Worm (Caenorhabditis elegans): ENCODE results near the gene tkr-1.
A peak's percentile ranks its signal among the peaks of the same experiment; 100 is the strongest.
"Not testable (repeated sequence)": the region's sequence is repeated elsewhere in the genome, so short reads cannot be mapped to it uniquely, and the experiment has no call there.

tkr-1 gene

ce11 chrIII:9413340-9413739 lies 29.7 kb downstream of the tkr-1 start, which contains the start of gene T26G10.3:
Gene T26G10.3 (minus strand): TSS chrIII:9413440.
- TF ChIP-seq Y105C5A.15 (GFP tag; IDR thresholded peaks at IDR 0.05), result no peak

- not testable (repeated sequence) for TF ChIP-seq F44E2.7 (GFP tag; IDR thresholded peaks at IDR 0.05); daf-8 (GFP tag; IDR thresholded peaks at IDR 0.05); T20F7.1 (GFP tag; optimal IDR thresholded peaks at IDR 0.05)
These were observed 36.6 kb downstream of the tkr-1 start, which contains the start of gene T26G10.4 for ce11 chrIII:9420231-9420630. Gene T26G10.4 (plus strand): TSS chrIII:9420531.

DNA sequence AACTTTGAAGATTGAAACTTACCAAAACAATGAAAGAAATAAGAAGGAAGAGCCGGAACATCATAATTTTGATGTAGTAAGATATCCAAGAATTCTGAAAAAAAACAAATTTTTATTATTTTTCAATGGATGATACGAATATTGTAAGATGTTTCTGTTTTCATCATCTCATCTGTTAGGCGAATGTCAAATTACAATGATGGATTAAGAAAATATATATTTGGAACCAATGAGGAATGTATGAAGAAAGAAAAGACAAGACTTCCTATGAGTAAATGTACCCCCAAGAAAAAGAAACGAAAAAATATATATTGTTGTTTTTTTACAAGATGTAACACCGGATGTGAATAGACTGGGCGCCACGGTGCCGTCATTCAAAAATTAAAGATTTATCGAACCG lies 42.7 kb downstream of the tkr-1 start, which contains the start of gene T26G10.5:
TSS of gene T26G10.5 (minus strand) at position 101 of the 400 bp plus-strand sequence.
- TF ChIP-seq dmd-6 (GFP tag; IDR thresholded peaks at IDR 0.05) (no peak), Y75B8A.6 (GFP tag; IDR thresholded peaks at IDR 0.05) (no peak), unc-62 (GFP tag; optimal IDR thresholded peaks at IDR 0.05 in 1 of 2) (no peak), unc-62 (tag; optimal IDR thresholded peaks at IDR 0.05) (no peak), ces-1 (GFP tag; optimal IDR thresholded peaks at IDR 0.05) (no peak), dmd-8 (GFP tag; IDR thresholded peaks at IDR 0.05) (no peak), vab-7 (GFP tag; IDR thresholded peaks at IDR 0.05) (no peak), nhr-48 (tag; optimal IDR thresholded peaks at IDR 0.05) (no peak), dmd-9 (GFP tag; IDR thresholded peaks at IDR 0.05) (no peak), ceh-44 (GFP tag; IDR thresholded peaks at IDR 0.05) (no peak), sdz-12 (GFP tag; optimal IDR thresholded peaks at IDR 0.05) (no peak), Y105C5A.15 (GFP tag; IDR thresholded peaks at IDR 0.05) (no peak), nhr-41 (GFP tag; IDR thresholded peaks at IDR 0.05) (no peak), ceh-62 (tag; optimal IDR thresholded peaks at IDR 0.05) (no peak), ceh-28 (tag; optimal IDR thresholded peaks at IDR 0.05) (no peak), daf-16 (GFP tag; optimal IDR thresholded peaks at IDR 0.05) (no peak), daf-16 (tag; optimal IDR thresholded peaks at IDR 0.05) (no peak), zip-2 (tag; optimal IDR thresholded peaks at IDR 0.05) (no peak), F44E2.7 (GFP tag; IDR thresholded peaks at IDR 0.05) (no peak), nhr-6 (tag; optimal IDR thresholded peaks at IDR 0.05) (no peak), pha-4 (GFP tag; IDR thresholded peaks at IDR 0.05) (no peak), pha-4 (tag; optimal IDR thresholded peaks at IDR 0.05) (no peak), mes-2 (tag; optimal IDR thresholded peaks at IDR 0.05; ENCODE audit: poor library complexity, severe bottlenecking) (no peak)

- TF ChIP-seq unc-130 (GFP tag; optimal IDR thresholded peaks at IDR 0.05) (peak; percentile 9), F37D6.2 (tag; optimal IDR thresholded peaks at IDR 0.05) (no peak), F49E8.2 (tag; optimal IDR thresholded peaks at IDR 0.05; ENCODE audit: borderline replicate concordance) (peak; percentile 55)
These were observed 50.0 kb downstream of the tkr-1 start, which contains the start of gene cpar-1 for ce11 chrIII:9433576-9434107. Gene cpar-1 (plus strand): TSS chrIII:9434057.

ce11 chrIII:9434999-9435398 lies 51.4 kb downstream of the tkr-1 start:
- TF ChIP-seq zag-1 (tag; optimal IDR thresholded peaks at IDR 0.05) (no peak), mep-1 (tag; optimal IDR thresholded peaks at IDR 0.05) (no peak), F44E2.7 (GFP tag; IDR thresholded peaks at IDR 0.05) (no peak), lin-38 (GFP tag; IDR thresholded peaks at IDR 0.05) (peak; percentile 38), dve-1 (tag; optimal IDR thresholded peaks at IDR 0.05; ENCODE audit: insufficient read depth) (no peak), arid-1 (GFP tag; conservative IDR thresholded peaks at IDR 0.05) (peak; percentile 15; the same call in 1 of the 2 replicates)
